Fruit fly (Drosophila melanogaster): ENCODE measurements around the gene eIF4EHP.

- TF ChIP-seq ttk (optimal IDR thresholded peaks at IDR 0.05) (no peak), h (optimal IDR thresholded peaks at IDR 0.05) (no peak), insv (optimal IDR thresholded peaks at IDR 0.05) (no peak), Sin3A (optimal IDR thresholded peaks at IDR 0.05) (no peak), psq (optimal IDR thresholded peaks at IDR 0.05) (no peak)
Measured at dm6 chr3R:24134580-24134979, 25.8 kb upstream of the eIF4EHP start, which contains the start of gene Sec10.

Measured in Kc167 (cell line).